Worm (Caenorhabditis elegans) whole organism, mixed stage, embryonic: ENCODE measurements around the gene str-45.

ENCODE experiments used
- bed-3 ChIP-seq: fragments of 200-800 bp; sonication (Bioruptor generic); optimal IDR thresholded peaks from 3 replicates; lab custom pipeline; 2018; ENCODE audit warnings: mild to moderate bottlenecking, missing genetic modification characterization, moderate library complexity, missing compliant biosample characterization
- ceh-39 ChIP-seq: fragments of 150-350 bp; optimal IDR thresholded peaks from 2 replicates; lab custom pipeline; 2014; ENCODE audit warnings: missing biosample characterization, missing genetic modification characterization
- elt-1 ChIP-seq: sonication (generic microtip); optimal IDR thresholded peaks from 2 replicates; lab custom pipeline; 2017; ENCODE audit warnings: missing genetic modification characterization, mild to moderate bottlenecking, missing compliant biosample characterization, antibody characterized with exemption, moderate library complexity, borderline replicate concordance; ENCODE audit not compliant: insufficient read depth
- ham-2 ChIP-seq: fragments of 200-800 bp; sonication (Bioruptor generic); optimal IDR thresholded peaks from 2 replicates; lab custom pipeline; 2018; ENCODE audit warnings: mild to moderate bottlenecking, missing genetic modification characterization, missing compliant biosample characterization
- lin-13 ChIP-seq: fragments of 150-350 bp; optimal IDR thresholded peaks from 2 replicates; lab custom pipeline; 2014; ENCODE audit warnings: missing biosample characterization, missing genetic modification characterization
- mls-2 ChIP-seq: sonication (generic microtip); optimal IDR thresholded peaks from 2 replicates; lab custom pipeline; 2016; ENCODE audit warnings: mild to moderate bottlenecking, missing genetic modification characterization, moderate library complexity, missing compliant biosample characterization
- nhr-12 ChIP-seq: fragments of 150-350 bp; optimal IDR thresholded peaks from 2 replicates; lab custom pipeline; 2014; ENCODE audit warnings: missing biosample characterization, missing genetic modification characterization
- pha-4 ChIP-seq: fragments of 150-350 bp; optimal IDR thresholded peaks from 2 replicates; lab custom pipeline; 2018; ENCODE audit warnings: missing biosample characterization, missing genetic modification reagents, missing genetic modification characterization
- snpc-4 ChIP-seq: fragments of 150-350 bp; optimal IDR thresholded peaks from 2 replicates; lab custom pipeline; 2014; ENCODE audit warnings: missing biosample characterization, missing genetic modification characterization
- unc-39 ChIP-seq: fragments of 150-350 bp; optimal IDR thresholded peaks from 2 replicates; lab custom pipeline; 2014; ENCODE audit warnings: missing biosample characterization, missing genetic modification characterization
- ztf-11 ChIP-seq: fragments of 150-350 bp; optimal IDR thresholded peaks from 2 replicates; lab custom pipeline; 2014; ENCODE audit warnings: missing biosample characterization, missing genetic modification characterization

ce11 chrV:15162697-15163096 is 3.9 kb downstream of the str-45 start, which contains the start of gene srz-11:
- no peak for TF ChIP-seq lin-13 (tag; lab: Kevin White, UChicago)
- no peak for TF ChIP-seq nhr-12
- no peak for TF ChIP-seq unc-39 (tag; lab: Kevin White, UChicago)
- no peak for TF ChIP-seq elt-1 (tag; lab: Kevin White, UChicago)
- TF ChIP-seq mls-2 (tag; lab: Kevin White, UChicago) = no peak
- TF ChIP-seq snpc-4 (tag; lab: Kevin White, UChicago) = no peak
- no peak for TF ChIP-seq ztf-11
- no peak for TF ChIP-seq pha-4 (tag; lab: Kevin White, UChicago)
- no peak for TF ChIP-seq ceh-39
- no peak for TF ChIP-seq ham-2 (GFP tag; lab: Kevin White, UChicago)
- TF ChIP-seq bed-3 (GFP tag; lab: Kevin White, UChicago) = no peak
